Worm (Caenorhabditis elegans) whole organism, late embryonic: ENCODE data around the gene K10D2.8.

ENCODE experiments used
- F13H6.1 ChIP-seq: sonication (generic microtip); optimal IDR thresholded peaks from 2 replicates; lab custom pipeline; 2016; ENCODE audit warnings: missing genetic modification characterization, missing compliant biosample characterization
- Y22D7AL.16 ChIP-seq: sonication (generic microtip); optimal IDR thresholded peaks from 2 replicates; lab custom pipeline; 2016; ENCODE audit warnings: missing genetic modification characterization, missing compliant biosample characterization
- ama-1 ChIP-seq: fragments of 150-350 bp; optimal IDR thresholded peaks from 2 replicates; lab custom pipeline; 2014
- fkh-6 ChIP-seq: sonication (generic microtip); optimal IDR thresholded peaks from 2 replicates; lab custom pipeline; 2016; ENCODE audit warnings: missing genetic modification characterization, missing compliant biosample characterization
- pha-4 ChIP-seq: fragments of 150-350 bp; optimal IDR thresholded peaks from 2 replicates; lab custom pipeline; 2018; ENCODE audit warnings: missing biosample characterization, missing genetic modification reagents, missing genetic modification characterization
- pqm-1 ChIP-seq: sonication (generic microtip); optimal IDR thresholded peaks from 2 replicates; lab custom pipeline; 2016; ENCODE audit warnings: missing genetic modification characterization, missing compliant biosample characterization
- sdc-2 ChIP-seq: sonication (generic microtip); optimal IDR thresholded peaks from 2 replicates; lab custom pipeline; 2016; ENCODE audit warnings: missing genotype, missing genetic modification characterization, missing compliant biosample characterization

- TF ChIP-seq ama-1 (lab: Kevin White, UChicago) = no peak
- no peak for TF ChIP-seq sdc-2 (tag; lab: Kevin White, UChicago)
- TF ChIP-seq pqm-1 (tag; lab: Kevin White, UChicago) = no peak
- TF ChIP-seq pha-4 (tag; lab: Kevin White, UChicago) = no peak
- no peak for TF ChIP-seq fkh-6 (tag; lab: Kevin White, UChicago)
- no peak for TF ChIP-seq F13H6.1 (tag; lab: Kevin White, UChicago)
- TF ChIP-seq Y22D7AL.16 (tag; lab: Kevin White, UChicago) = no peak
Observed at ce11 chrIII:5147445-5147844, 41.1 kb upstream of the K10D2.8 start.
